Worm (Caenorhabditis elegans) whole organism, L2 larva: ENCODE data around the gene F47E1.20.

Experiments used
- C34F6.9 ChIP-seq: fragments of 150-350 bp; optimal IDR thresholded peaks from 2 replicates; lab custom pipeline; 2014; ENCODE audit warnings: missing biosample characterization, missing genetic modification characterization
- F13H6.1 ChIP-seq: sonication (generic microtip); optimal IDR thresholded peaks from 2 replicates; lab custom pipeline; 2016; ENCODE audit warnings: missing genetic modification characterization, missing compliant biosample characterization
- R02D3.7 ChIP-seq: fragments of 150-350 bp; optimal IDR thresholded peaks from 2 replicates; lab custom pipeline; 2014; ENCODE audit warnings: missing biosample characterization, missing genetic modification characterization
- Y55F3AM.14 ChIP-seq: fragments of 200-800 bp; sonication (Bioruptor generic); optimal IDR thresholded peaks from 2 replicates; lab custom pipeline; 2018; ENCODE audit warnings: mild to moderate bottlenecking, missing genetic modification characterization, missing compliant biosample characterization
- ZK546.5 ChIP-seq: sonication (generic microtip); optimal IDR thresholded peaks from 2 replicates; lab custom pipeline; 2017; ENCODE audit warnings: missing biosample characterization, missing genetic modification characterization
- alr-1 ChIP-seq: fragments of 150-350 bp; optimal IDR thresholded peaks from 2 replicates; lab custom pipeline; 2014; ENCODE audit warnings: missing biosample characterization, missing genetic modification characterization
- aly-2 ChIP-seq: fragments of 150-350 bp; optimal IDR thresholded peaks from 2 replicates; lab custom pipeline; 2014; ENCODE audit warnings: missing biosample characterization, missing genetic modification characterization
- ama-1 ChIP-seq: fragments of 150-350 bp; optimal IDR thresholded peaks from 2 replicates; lab custom pipeline; 2018; ENCODE audit warnings: inconsistent platforms
- blmp-1 ChIP-seq: sonication (generic microtip); optimal IDR thresholded peaks from 2 replicates; lab custom pipeline; 2017; ENCODE audit warnings: missing genetic modification characterization, mild to moderate bottlenecking, missing compliant biosample characterization, antibody characterized with exemption, moderate library complexity; ENCODE audit not compliant: insufficient read depth
- ceh-16 ChIP-seq: fragments of 150-350 bp; optimal IDR thresholded peaks from 2 replicates; lab custom pipeline; 2014; ENCODE audit warnings: missing biosample characterization, missing genetic modification characterization
- ceh-82 ChIP-seq: fragments of 150-350 bp; optimal IDR thresholded peaks from 2 replicates; lab custom pipeline; 2014; ENCODE audit warnings: missing biosample characterization, missing genetic modification characterization
- crh-2 ChIP-seq: sonication (generic microtip); optimal IDR thresholded peaks from 2 replicates; lab custom pipeline; 2017; ENCODE audit warnings: missing biosample characterization, missing genetic modification characterization
- dmd-4 ChIP-seq: sonication (generic microtip); optimal IDR thresholded peaks from 2 replicates; lab custom pipeline; 2017; ENCODE audit warnings: missing biosample characterization, missing genetic modification characterization
- egl-27 ChIP-seq: sonication (generic microtip); optimal IDR thresholded peaks from 3 replicates; lab custom pipeline; 2017; ENCODE audit warnings: missing biosample characterization, missing genetic modification reagents, missing genetic modification characterization
- elt-1 ChIP-seq: fragments of 150-350 bp; optimal IDR thresholded peaks from 2 replicates; lab custom pipeline; 2014; ENCODE audit warnings: missing biosample characterization, missing genetic modification characterization
- elt-3 ChIP-seq: sonication (generic microtip); optimal IDR thresholded peaks from 2 replicates; lab custom pipeline; 2017; ENCODE audit warnings: missing biosample characterization, missing genetic modification characterization
- fos-1 ChIP-seq: fragments of 150-350 bp; optimal IDR thresholded peaks from 2 replicates; lab custom pipeline; 2014; ENCODE audit warnings: missing biosample characterization, missing genetic modification characterization
- gmeb-1 ChIP-seq: fragments of 150-350 bp; optimal IDR thresholded peaks from 2 replicates; lab custom pipeline; 2014; ENCODE audit warnings: missing biosample characterization, missing genetic modification characterization
- lin-11 ChIP-seq: fragments of 150-350 bp; sonication (generic microtip); optimal IDR thresholded peaks from 2 replicates; lab custom pipeline; 2014; ENCODE audit warnings: missing biosample characterization, missing genetic modification characterization, inconsistent platforms, mixed read lengths
- lin-13 ChIP-seq: fragments of 150-350 bp; optimal IDR thresholded peaks from 2 replicates; lab custom pipeline; 2014; ENCODE audit warnings: missing biosample characterization, missing genetic modification reagents, missing genetic modification characterization
- lin-39 ChIP-seq: fragments of 150-350 bp; optimal IDR thresholded peaks from 2 replicates; lab custom pipeline; 2014; ENCODE audit warnings: missing biosample characterization, missing genetic modification reagents, missing genetic modification characterization
- lsy-2 ChIP-seq, 2 experiments: fragments of 150-350 bp in 1 of 2; sonication (generic microtip) in 1 of 2; optimal IDR thresholded peaks; 2 replicates each; lab custom pipeline; 2014 to 2017; ENCODE audit warnings: missing biosample characterization in 2 of 2, missing genetic modification characterization in 2 of 2
- mab-5 ChIP-seq: fragments of 150-350 bp; optimal IDR thresholded peaks from 2 replicates; lab custom pipeline; 2014; ENCODE audit warnings: missing biosample characterization, missing genetic modification characterization
- mbf-1 ChIP-seq: sonication (generic microtip); optimal IDR thresholded peaks from 2 replicates; lab custom pipeline; 2017; ENCODE audit warnings: missing biosample characterization, missing genetic modification characterization
- mdl-1 ChIP-seq, 2 experiments: fragments of 150-350 bp in 1 of 2; sonication (generic microtip) in 1 of 2; optimal IDR thresholded peaks; 2 replicates each; lab custom pipeline; 2017; ENCODE audit warnings: missing biosample characterization in 2 of 2, missing genetic modification characterization in 2 of 2
- nhr-10 ChIP-seq: sonication (generic microtip); optimal IDR thresholded peaks from 2 replicates; lab custom pipeline; 2017; ENCODE audit warnings: missing biosample characterization, missing genetic modification characterization
- nhr-11 ChIP-seq: fragments of 150-350 bp; optimal IDR thresholded peaks from 2 replicates; lab custom pipeline; 2014; ENCODE audit warnings: missing biosample characterization, missing genetic modification characterization
- nhr-12 ChIP-seq: fragments of 150-350 bp; optimal IDR thresholded peaks from 2 replicates; lab custom pipeline; 2014; ENCODE audit warnings: missing biosample characterization, missing genetic modification characterization
- nhr-129 ChIP-seq: fragments of 150-350 bp; optimal IDR thresholded peaks from 2 replicates; lab custom pipeline; 2014; ENCODE audit warnings: missing biosample characterization, missing genetic modification characterization
- nhr-21 ChIP-seq: fragments of 150-350 bp; optimal IDR thresholded peaks from 2 replicates; lab custom pipeline; 2014; ENCODE audit warnings: missing biosample characterization, missing genetic modification characterization
- nhr-23 ChIP-seq: fragments of 150-350 bp; optimal IDR thresholded peaks from 2 replicates; lab custom pipeline; 2014; ENCODE audit warnings: missing biosample characterization, missing genetic modification reagents, missing genetic modification characterization
- nhr-237 ChIP-seq: fragments of 150-350 bp; optimal IDR thresholded peaks from 2 replicates; lab custom pipeline; 2014; ENCODE audit warnings: missing biosample characterization, missing genetic modification characterization
- nhr-25 ChIP-seq: fragments of 150-350 bp; sonication (generic microtip); optimal IDR thresholded peaks from 3 replicates; lab custom pipeline; 2014; ENCODE audit warnings: missing biosample characterization, missing genetic modification characterization
- nhr-6 ChIP-seq: fragments of 150-350 bp; optimal IDR thresholded peaks from 2 replicates; lab custom pipeline; 2014; ENCODE audit warnings: missing biosample characterization, missing genetic modification characterization
- nhr-77 ChIP-seq: fragments of 150-350 bp; optimal IDR thresholded peaks from 2 replicates; lab custom pipeline; 2014; ENCODE audit warnings: missing biosample characterization, missing genetic modification characterization
- peb-1 ChIP-seq: fragments of 150-350 bp; optimal IDR thresholded peaks from 2 replicates; lab custom pipeline; 2014; ENCODE audit warnings: missing biosample characterization, missing genetic modification characterization
- sem-4 ChIP-seq: fragments of 150-350 bp; optimal IDR thresholded peaks from 2 replicates; lab custom pipeline; 2014; ENCODE audit warnings: missing biosample characterization, missing genetic modification reagents, missing genetic modification characterization
- skn-1 ChIP-seq: sonication (generic microtip); optimal IDR thresholded peaks from 2 replicates; lab custom pipeline; 2017; ENCODE audit warnings: missing biosample characterization, missing genetic modification characterization
- sma-3 ChIP-seq: sonication (generic microtip); optimal IDR thresholded peaks from 2 replicates; lab custom pipeline; 2016; ENCODE audit warnings: missing genetic modification reagents, missing genetic modification characterization, missing compliant biosample characterization
- sma-9 ChIP-seq, 2 experiments: fragments of 150-350 bp in 1 of 2; sonication (generic microtip) in 1 of 2; optimal IDR thresholded peaks; 2 replicates each; lab custom pipeline; 2014 to 2016; ENCODE audit warnings: missing genetic modification characterization in 2 of 2, mild to moderate bottlenecking in 1 of 2, missing biosample characterization in 1 of 2, missing compliant biosample characterization in 1 of 2, missing genetic modification reagents in 1 of 2, moderate library complexity in 1 of 2
- snpc-4 ChIP-seq: fragments of 150-350 bp; optimal IDR thresholded peaks from 2 replicates; lab custom pipeline; 2014; ENCODE audit warnings: missing biosample characterization, missing genetic modification characterization
- unc-39 ChIP-seq: fragments of 150-350 bp; optimal IDR thresholded peaks from 2 replicates; lab custom pipeline; 2014; ENCODE audit warnings: missing biosample characterization, missing genetic modification characterization
- unc-55 ChIP-seq: fragments of 150-350 bp; sonication (generic microtip); optimal IDR thresholded peaks from 3 replicates; lab custom pipeline; 2014; ENCODE audit warnings: missing biosample characterization, missing genetic modification reagents, missing genetic modification characterization
- unc-62 ChIP-seq: fragments of 150-350 bp; optimal IDR thresholded peaks from 2 replicates; lab custom pipeline; 2014; ENCODE audit warnings: missing biosample characterization, missing genetic modification reagents, missing genetic modification characterization
- zag-1 ChIP-seq: fragments of 150-350 bp; optimal IDR thresholded peaks from 2 replicates; lab custom pipeline; 2014; ENCODE audit warnings: missing biosample characterization, missing genetic modification characterization
- ztf-1 ChIP-seq: fragments of 200-800 bp; sonication (Bioruptor generic); conservative IDR thresholded peaks from 2 replicates; pipeline ENCODE4 v1.3.6; 2022; ENCODE audit warnings: missing genetic modification characterization, missing compliant biosample characterization
- ztf-11 ChIP-seq: sonication (generic microtip); optimal IDR thresholded peaks from 2 replicates; lab custom pipeline; 2017; ENCODE audit warnings: missing biosample characterization, missing genetic modification characterization
- ztf-4 ChIP-seq: fragments of 150-350 bp; optimal IDR thresholded peaks from 2 replicates; lab custom pipeline; 2014; ENCODE audit warnings: missing biosample characterization, missing genetic modification characterization

Gene F47E1.20

ce11 chrX:9078149-9078548, 29.4 kb downstream of the F47E1.20 start:
- TF ChIP-seq nhr-11 (no peak), fos-1 (tag; lab: Kevin White, UChicago) (peak; percentile 23), F13H6.1 (tag; lab: Kevin White, UChicago) (peak; percentile 9), unc-39 (tag; lab: Kevin White, UChicago) (no peak), skn-1 (tag; lab: Kevin White, UChicago) (no peak), nhr-21 (tag; lab: Kevin White, UChicago) (peak; percentile 26), sma-3 (GFP tag; lab: Kevin White, UChicago) (peak; percentile 2), aly-2 (tag; lab: Kevin White, UChicago) (no peak), unc-55 (no peak), ztf-4 (no peak), nhr-25 (tag; lab: Kevin White, UChicago) (no peak), mbf-1 (tag; lab: Kevin White, UChicago) (no peak), ceh-16 (tag; lab: Kevin White, UChicago) (no peak), R02D3.7 (tag; lab: Kevin White, UChicago) (no peak), nhr-12 (tag; lab: Kevin White, UChicago) (no peak), snpc-4 (tag; lab: Kevin White, UChicago) (no peak), nhr-77 (tag; lab: Kevin White, UChicago) (no peak), peb-1 (tag; lab: Kevin White, UChicago) (no peak), zag-1 (tag; lab: Kevin White, UChicago) (no peak), ztf-1 (GFP tag; lab: Robert Waterston, UW) (no peak), unc-62 (no peak), sem-4 (tag; lab: Kevin White, UChicago) (no peak), ZK546.5 (no peak), nhr-237 (tag; lab: Kevin White, UChicago) (no peak), dmd-4 (no peak), blmp-1 (tag; lab: Kevin White, UChicago) (no peak), alr-1 (tag; lab: Kevin White, UChicago) (no peak), nhr-6 (tag; lab: Kevin White, UChicago) (no peak), sma-9 (GFP tag; optimal IDR thresholded peaks at IDR 0.05; lab: Kevin White, UChicago) (peak; percentile 26), sma-9 (tag; optimal IDR thresholded peaks at IDR 0.05; lab: Kevin White, UChicago) (no peak), elt-3 (tag; lab: Kevin White, UChicago) (no peak), nhr-10 (tag; lab: Kevin White, UChicago) (no peak), gmeb-1 (tag; lab: Kevin White, UChicago) (no peak), crh-2 (tag; lab: Kevin White, UChicago) (no peak), nhr-129 (tag; lab: Kevin White, UChicago) (no peak), lin-11 (tag; lab: Kevin White, UChicago) (peak; percentile 11), lsy-2 (tag; optimal IDR thresholded peaks at IDR 0.05; lab: Kevin White, UChicago) (peak in 1 of 2 experiments; percentile 23), ama-1 (lab: Kevin White, UChicago) (no peak), ceh-82 (tag; lab: Kevin White, UChicago) (no peak), nhr-23 (tag; lab: Kevin White, UChicago) (no peak), ztf-11 (tag; lab: Kevin White, UChicago) (no peak), lin-13 (GFP tag; lab: Kevin White, UChicago) (peak; percentile 28), mab-5 (tag; lab: Kevin White, UChicago) (no peak), mdl-1 (tag; optimal IDR thresholded peaks at IDR 0.05; lab: Kevin White, UChicago) (no peak), egl-27 (tag; lab: Kevin White, UChicago) (no peak), elt-1 (no peak), C34F6.9 (tag; lab: Kevin White, UChicago) (peak; percentile 8), lin-39 (no peak), Y55F3AM.14 (GFP tag; lab: Kevin White, UChicago) (no peak)
